Worm (Caenorhabditis elegans) whole organism, early embryonic: ENCODE data around the gene fbxc-36.
"Not testable (repeated sequence)": the region's sequence is repeated elsewhere in the genome, so short reads cannot be mapped to it uniquely, and the experiment has no call there.

Experiments used
- B0310.2 ChIP-seq: sonication (generic microtip); optimal IDR thresholded peaks from 2 replicates; lab custom pipeline; 2016; ENCODE audit warnings: mild to moderate bottlenecking, missing genetic modification characterization, missing compliant biosample characterization
- F13C5.2 ChIP-seq: sonication (generic microtip); optimal IDR thresholded peaks from 2 replicates; lab custom pipeline; 2017; ENCODE audit warnings: mild to moderate bottlenecking, missing genetic modification characterization, inconsistent platforms, missing compliant biosample characterization
- aly-1 ChIP-seq: sonication (generic microtip); optimal IDR thresholded peaks from 2 replicates; lab custom pipeline; 2016; ENCODE audit warnings: missing genetic modification characterization, missing compliant biosample characterization
- ama-1 ChIP-seq: fragments of 150-350 bp; optimal IDR thresholded peaks from 2 replicates; lab custom pipeline; 2014
- ceh-13 ChIP-seq: fragments of 200-800 bp; sonication (Bioruptor generic); optimal IDR thresholded peaks from 2 replicates; lab custom pipeline; 2018; ENCODE audit warnings: mild to moderate bottlenecking, missing genetic modification characterization, missing compliant biosample characterization
- ceh-36 ChIP-seq: sonication (generic microtip); optimal IDR thresholded peaks from 2 replicates; lab custom pipeline; 2016; ENCODE audit warnings: missing genetic modification characterization, inconsistent platforms, missing compliant biosample characterization
- ets-7 ChIP-seq: sonication (generic microtip); optimal IDR thresholded peaks from 2 replicates; lab custom pipeline; 2016; ENCODE audit warnings: missing genotype, missing genetic modification characterization, missing compliant biosample characterization
- flt-1 ChIP-seq: fragments of 200-800 bp; sonication (Bioruptor generic); IDR thresholded peaks from 2 replicates; pipeline ENCODE4 v1.3.6; 2022; ENCODE audit warnings: missing genetic modification characterization, missing compliant biosample characterization
- hnd-1 ChIP-seq: sonication (generic microtip); optimal IDR thresholded peaks from 2 replicates; lab custom pipeline; 2016; ENCODE audit warnings: missing genetic modification characterization, missing compliant biosample characterization
- scrt-1 ChIP-seq: fragments of 200-800 bp; sonication (Bioruptor generic); IDR thresholded peaks from 2 replicates; pipeline ENCODE4 v1.3.6; 2022; ENCODE audit warnings: missing genetic modification characterization, missing compliant biosample characterization
- tra-4 ChIP-seq: sonication (generic microtip); optimal IDR thresholded peaks from 2 replicates; lab custom pipeline; 2017; ENCODE audit warnings: missing genetic modification characterization, missing compliant biosample characterization

- not testable (repeated sequence) for TF ChIP-seq B0310.2; ama-1 (lab: Kevin White, UChicago); flt-1; scrt-1 (GFP tag; lab: Robert Waterston, UW); tra-4; ceh-13 (GFP tag; lab: Kevin White, UChicago); hnd-1 (tag; lab: Kevin White, UChicago); aly-1 (tag; lab: Kevin White, UChicago); ets-7 (tag; lab: Kevin White, UChicago); ceh-36 (tag; lab: Kevin White, UChicago); F13C5.2 (tag; lab: Kevin White, UChicago)
Measured at ce11 chrII:954626-955025, 13.8 kb downstream of the fbxc-36 start, which contains the start of gene fbxc-7.
